Worm (Caenorhabditis elegans): ENCODE results near the gene pnn-1.

pnn-1 gene

ce11 chrV:13011904-13012303, 41.0 kb downstream of the pnn-1 start (continued):
- TF ChIP-seq sea-2 (GFP tag; IDR thresholded peaks at IDR 0.05) (no peak), die-1 (tag; optimal IDR thresholded peaks at IDR 0.05) (no peak), xnd-1 (tag; optimal IDR thresholded peaks at IDR 0.05) (no peak), aptf-2 (GFP tag; conservative IDR thresholded peaks at IDR 0.05) (no peak), aptf-3 (GFP tag; IDR thresholded peaks at IDR 0.05) (no peak)

- TF ChIP-seq lag-1 (GFP tag; IDR thresholded peaks at IDR 0.05): no peak
- no peak for TF ChIP-seq madf-6 (GFP tag; IDR thresholded peaks at IDR 0.05)
- no peak for TF ChIP-seq hlh-26 (GFP tag; conservative IDR thresholded peaks at IDR 0.05)
- TF ChIP-seq repo-1 (tag; optimal IDR thresholded peaks at IDR 0.05): no peak
- TF ChIP-seq D2030.7 (GFP tag; IDR thresholded peaks at IDR 0.05): no peak
- no peak for TF ChIP-seq B0019.2 (GFP tag; conservative IDR thresholded peaks at IDR 0.05)
- no peak for TF ChIP-seq C17E4.6 (GFP tag; IDR thresholded peaks at IDR 0.05)
- TF ChIP-seq lsl-1 (GFP tag; optimal IDR thresholded peaks at IDR 0.05): no peak
- no peak for TF ChIP-seq unc-130 (GFP tag; optimal IDR thresholded peaks at IDR 0.05)
These were observed 42.2 kb downstream of the pnn-1 start, which contains the start of gene try-10 for ce11 chrV:13013158-13013557. TSS of gene try-10 (minus strand) at chrV:13013258.

ce11 chrV:13013844-13014243, 42.9 kb downstream of the pnn-1 start, which contains the start of gene F15B9.6:
TSS of gene F15B9.6 (plus strand) at chrV:13014144.
- TF ChIP-seq nhr-80 (tag; optimal IDR thresholded peaks at IDR 0.05): no peak
- TF ChIP-seq ztf-6 (GFP tag; IDR thresholded peaks at IDR 0.05): no peak
- no peak for TF ChIP-seq hrde-1 (tag; optimal IDR thresholded peaks at IDR 0.05; ENCODE audit: borderline replicate concordance)
- no peak for TF ChIP-seq lag-1 (GFP tag; IDR thresholded peaks at IDR 0.05)
- no peak for TF ChIP-seq madf-6 (GFP tag; IDR thresholded peaks at IDR 0.05)
- TF ChIP-seq ztf-22 (GFP tag; optimal IDR thresholded peaks at IDR 0.05): no peak
- TF ChIP-seq akir-1 (GFP tag; optimal IDR thresholded peaks at IDR 0.05): no peak
- no peak for TF ChIP-seq hlh-26 (GFP tag; conservative IDR thresholded peaks at IDR 0.05)
- TF ChIP-seq F57A8.1 (GFP tag; optimal IDR thresholded peaks at IDR 0.05): no peak
- no peak for TF ChIP-seq B0035.1 (tag; optimal IDR thresholded peaks at IDR 0.05)
- no peak for TF ChIP-seq Y67H2A.10 (GFP tag; conservative IDR thresholded peaks at IDR 0.05)
- no peak for TF ChIP-seq B0261.1 (tag; optimal IDR thresholded peaks at IDR 0.05)
- no peak for TF ChIP-seq pha-4 (tag; optimal IDR thresholded peaks at IDR 0.05)
- TF ChIP-seq lin-26 (GFP tag; IDR thresholded peaks at IDR 0.05): no peak
- no peak for TF ChIP-seq chd-7 (tag; optimal IDR thresholded peaks at IDR 0.05)
- no peak for TF ChIP-seq hlh-12 (tag; optimal IDR thresholded peaks at IDR 0.05)

- no peak for TF ChIP-seq ztf-28 (GFP tag; IDR thresholded peaks at IDR 0.05)
- TF ChIP-seq rpc-1 (optimal IDR thresholded peaks at IDR 0.05): no peak
- TF ChIP-seq rpc-1 (tag; optimal IDR thresholded peaks at IDR 0.05): no peak
- TF ChIP-seq ceh-79 (tag; optimal IDR thresholded peaks at IDR 0.05): no peak
- no peak for TF ChIP-seq nfya-2 (GFP tag; IDR thresholded peaks at IDR 0.05)
- no peak for TF ChIP-seq sea-2 (GFP tag; IDR thresholded peaks at IDR 0.05)
- TF ChIP-seq attf-6 (GFP tag; IDR thresholded peaks at IDR 0.05): no peak
- TF ChIP-seq F57A8.1 (GFP tag; optimal IDR thresholded peaks at IDR 0.05): no peak
- TF ChIP-seq nhr-179 (tag; optimal IDR thresholded peaks at IDR 0.05): no peak
- TF ChIP-seq mxl-1 (tag; optimal IDR thresholded peaks at IDR 0.05): no peak
- no peak for TF ChIP-seq lin-26 (GFP tag; IDR thresholded peaks at IDR 0.05)
- no peak for TF ChIP-seq rec-8 (tag; optimal IDR thresholded peaks at IDR 0.05)
- TF ChIP-seq aptf-2 (GFP tag; conservative IDR thresholded peaks at IDR 0.05): no peak
- no peak for TF ChIP-seq tbp1 (GFP tag; optimal IDR thresholded peaks at IDR 0.05)
These were observed 47.3 kb downstream of the pnn-1 start for ce11 chrV:13018233-13018632.
